Worm (Caenorhabditis elegans): ENCODE measurements around the gene irld-11.

DNA sequence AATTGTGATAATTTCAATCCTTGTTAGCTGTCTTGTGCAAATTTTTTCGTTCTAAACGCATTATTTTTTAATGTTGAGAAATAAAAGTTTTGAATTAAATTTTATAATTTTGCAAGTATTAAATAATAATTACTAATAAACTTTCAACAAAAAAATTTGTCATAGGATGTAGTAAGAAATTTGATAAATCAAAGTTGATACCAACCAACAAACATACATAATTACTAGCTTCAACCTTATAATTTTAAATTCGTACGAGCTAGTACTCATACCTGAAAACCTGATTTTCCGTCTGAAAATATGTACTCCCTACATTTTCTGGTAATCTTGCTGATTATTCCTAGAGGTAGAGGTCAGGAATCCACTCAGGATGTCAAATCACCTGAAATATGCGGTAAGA lies 3.9 kb upstream of the irld-11 start, which contains the start of gene irld-44:
- no peak for TF ChIP-seq tab-1 (GFP tag; IDR thresholded peaks at IDR 0.05)
- TF ChIP-seq klf-2 (GFP tag; conservative IDR thresholded peaks at IDR 0.05): no peak
- TF ChIP-seq med-1 (GFP tag; optimal IDR thresholded peaks at IDR 0.05; ENCODE audit: insufficient read depth): no peak
- no peak for TF ChIP-seq ztf-29 (GFP tag; IDR thresholded peaks at IDR 0.05)
